Fruit fly (Drosophila melanogaster) S2 (cell line): ENCODE measurements around the gene hth.

Experiments
- CG8478 ChIP-seq: fragments of >200 bp; optimal IDR thresholded peaks from 2 replicates; lab custom pipeline; 2018
- CTCF ChIP-seq, 2 experiments: fragments of >200 bp; optimal IDR thresholded peaks; 2 replicates each; lab custom pipeline; 2018

dm6 chr3R:10624150-10624804 is 15.1 kb downstream of the hth start:
- TF ChIP-seq CG8478 (lab: Kevin White, UChicago), result no peak
- TF ChIP-seq CTCF (optimal IDR thresholded peaks at IDR 0.05; lab: Kevin White, UChicago), result no peak
